Worm (Caenorhabditis elegans) whole organism, mixed stage, embryonic: Measurements from ENCODE around the gene mtr-4.

ENCODE experiments used
- bed-3 ChIP-seq: fragments of 200-800 bp; sonication (Bioruptor generic); optimal IDR thresholded peaks from 3 replicates; lab custom pipeline; 2018; ENCODE audit warnings: mild to moderate bottlenecking, missing genetic modification characterization, moderate library complexity, missing compliant biosample characterization
- blmp-1 ChIP-seq: fragments of 150-350 bp; optimal IDR thresholded peaks from 2 replicates; lab custom pipeline; 2014; ENCODE audit warnings: missing biosample characterization, missing genetic modification characterization
- nhr-28 ChIP-seq: fragments of 150-350 bp; optimal IDR thresholded peaks from 2 replicates; lab custom pipeline; 2014; ENCODE audit warnings: missing biosample characterization, missing genetic modification characterization
- snpc-4 ChIP-seq: fragments of 150-350 bp; optimal IDR thresholded peaks from 2 replicates; lab custom pipeline; 2014; ENCODE audit warnings: missing biosample characterization, missing genetic modification characterization
- sptf-1 ChIP-seq: sonication (generic microtip); optimal IDR thresholded peaks from 2 replicates; lab custom pipeline; 2017; ENCODE audit warnings: mild to moderate bottlenecking, missing genetic modification characterization, moderate library complexity, missing compliant biosample characterization
- unc-62 ChIP-seq: fragments of 150-350 bp; optimal IDR thresholded peaks from 2 replicates; lab custom pipeline; 2014; ENCODE audit warnings: missing biosample characterization, missing genetic modification reagents, missing genetic modification characterization
- zip-8 ChIP-seq: fragments of 150-350 bp; optimal IDR thresholded peaks from 2 replicates; lab custom pipeline; 2014; ENCODE audit warnings: missing biosample characterization, missing genetic modification characterization
- ztf-11 ChIP-seq: fragments of 150-350 bp; optimal IDR thresholded peaks from 2 replicates; lab custom pipeline; 2014; ENCODE audit warnings: missing biosample characterization, missing genetic modification characterization

DNA sequence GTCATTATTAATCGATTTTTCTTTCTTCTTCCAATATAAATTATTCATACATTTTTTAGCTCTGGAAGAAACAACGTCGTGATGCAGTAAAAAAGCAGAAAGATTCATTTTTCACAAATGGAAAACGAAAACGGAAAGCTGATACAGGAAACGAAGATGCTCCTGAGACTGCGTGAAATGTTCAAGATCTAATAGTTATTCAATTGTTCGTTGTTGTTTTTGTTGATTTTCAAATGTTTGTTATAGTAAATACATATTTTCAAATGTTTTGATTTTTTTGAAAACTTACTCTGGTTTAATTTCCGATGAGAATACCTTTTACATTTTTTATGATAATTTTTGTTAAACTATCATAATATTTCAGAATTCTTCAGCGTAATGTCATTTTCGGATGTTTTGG is 38.3 kb downstream of the mtr-4 start, which contains the start of gene K07F5.16:
- TF ChIP-seq sptf-1 (no peak), blmp-1 (tag; lab: Kevin White, UChicago) (no peak), bed-3 (GFP tag; lab: Kevin White, UChicago) (no peak), ztf-11 (no peak), snpc-4 (tag; lab: Kevin White, UChicago) (no peak), unc-62 (GFP tag; lab: Kevin White, UChicago) (no peak), nhr-28 (no peak), zip-8 (tag; lab: Kevin White, UChicago) (no peak)
